Fruit fly (Drosophila melanogaster): ENCODE data around the gene Cox11.

DNA sequence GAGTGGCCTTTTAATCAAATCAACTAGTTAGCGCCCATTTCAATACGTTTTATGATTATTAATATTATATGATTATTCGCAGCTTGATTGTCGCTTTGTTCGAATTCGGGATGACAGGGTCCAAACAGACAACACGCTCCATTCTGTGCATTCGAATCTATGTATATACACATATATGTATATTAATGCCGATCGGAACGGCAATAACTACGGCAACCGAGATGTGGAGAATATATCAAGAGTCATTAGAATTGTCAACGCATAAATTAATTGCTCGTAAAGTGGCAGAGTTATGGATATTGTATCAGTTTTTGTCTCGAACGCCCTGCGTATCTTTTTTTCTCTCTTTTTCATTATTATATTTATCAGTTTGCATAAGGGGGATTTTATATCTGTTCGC is 23.9 kb upstream of the Cox11 start:
- TF ChIP-seq psq (optimal IDR thresholded peaks at IDR 0.05) = no peak
- no peak for TF ChIP-seq Myc (optimal IDR thresholded peaks at IDR 0.05)
- no peak for TF ChIP-seq insv (optimal IDR thresholded peaks at IDR 0.05)
- no peak for TF ChIP-seq Sin3A (optimal IDR thresholded peaks at IDR 0.05)

Measured in Kc167 (cell line).